Worm (Caenorhabditis elegans) whole organism, late embryonic: Measurements from ENCODE around the gene ogr-2.

Experiments
- F13H6.1 ChIP-seq: sonication (generic microtip); optimal IDR thresholded peaks from 2 replicates; lab custom pipeline; 2016; ENCODE audit warnings: missing genetic modification characterization, missing compliant biosample characterization
- ceh-18 ChIP-seq: sonication (generic microtip); optimal IDR thresholded peaks from 2 replicates; lab custom pipeline; 2016; ENCODE audit warnings: missing genetic modification characterization, missing compliant biosample characterization
- ceh-34 ChIP-seq: sonication (generic microtip); optimal IDR thresholded peaks from 2 replicates; lab custom pipeline; 2016; ENCODE audit warnings: mild to moderate bottlenecking, missing genetic modification characterization, missing compliant biosample characterization
- ceh-45 ChIP-seq: fragments of 200-800 bp; sonication (Bioruptor generic); IDR thresholded peaks from 2 replicates; pipeline ENCODE4 v1.3.6; 2022; ENCODE audit warnings: missing genetic modification reagents, missing genetic modification characterization, missing compliant biosample characterization
- ceh-9 ChIP-seq: sonication (generic microtip); optimal IDR thresholded peaks from 2 replicates; lab custom pipeline; 2016; ENCODE audit warnings: mild to moderate bottlenecking, missing genetic modification characterization, inconsistent platforms, missing compliant biosample characterization
- lin-11 ChIP-seq: fragments of 200-800 bp; sonication (Bioruptor generic); optimal IDR thresholded peaks from 2 replicates; lab custom pipeline; 2018; ENCODE audit warnings: mild to moderate bottlenecking, missing genetic modification characterization, missing compliant biosample characterization
- pha-4 ChIP-seq: fragments of 150-350 bp; optimal IDR thresholded peaks from 2 replicates; lab custom pipeline; 2018; ENCODE audit warnings: missing biosample characterization, missing genetic modification reagents, missing genetic modification characterization
- pqm-1 ChIP-seq: sonication (generic microtip); optimal IDR thresholded peaks from 2 replicates; lab custom pipeline; 2016; ENCODE audit warnings: missing genetic modification characterization, missing compliant biosample characterization
- ref-2 ChIP-seq: sonication (generic microtip); optimal IDR thresholded peaks from 2 replicates; lab custom pipeline; 2016; ENCODE audit warnings: missing genetic modification characterization, missing compliant biosample characterization
- sox-2 ChIP-seq: fragments of 200-800 bp; sonication (Bioruptor generic); IDR thresholded peaks from 2 replicates; pipeline ENCODE4 v1.3.6; 2022; ENCODE audit warnings: missing genetic modification reagents, missing genetic modification characterization, missing compliant biosample characterization
- tbx-2 ChIP-seq: sonication (generic microtip); optimal IDR thresholded peaks from 2 replicates; lab custom pipeline; 2016; ENCODE audit warnings: missing genetic modification characterization, missing compliant biosample characterization

DNA sequence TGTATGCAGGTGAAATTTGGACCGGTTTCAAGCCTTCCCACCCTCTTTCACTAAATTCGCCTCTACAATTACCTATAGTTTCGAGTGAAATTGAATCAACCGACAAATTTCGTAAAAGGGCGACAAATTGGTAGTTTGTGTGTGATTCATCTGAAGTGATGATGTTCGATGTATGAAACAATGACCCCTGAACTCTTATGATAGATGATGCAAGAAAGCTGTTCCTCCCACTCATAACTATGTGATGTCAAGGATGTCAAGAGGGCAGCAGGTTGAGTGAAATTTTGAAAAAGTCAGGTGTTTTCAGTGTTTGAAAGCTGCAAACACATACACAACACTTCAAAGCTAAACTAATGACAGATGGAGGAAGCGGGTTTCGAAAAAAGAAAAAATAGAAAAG is 28.4 kb upstream of the ogr-2 start:
- TF ChIP-seq ceh-9 (tag; lab: Kevin White, UChicago) (no peak), ceh-18 (tag; lab: Kevin White, UChicago) (no peak), pha-4 (tag; lab: Kevin White, UChicago) (no peak), ceh-34 (tag; lab: Kevin White, UChicago) (no peak), tbx-2 (tag; lab: Kevin White, UChicago) (no peak), F13H6.1 (no peak), ceh-45 (GFP tag; lab: Robert Waterston, UW) (no peak), ref-2 (tag; lab: Kevin White, UChicago) (no peak), sox-2 (GFP tag; lab: Robert Waterston, UW) (no peak), pqm-1 (no peak), lin-11 (tag; lab: Kevin White, UChicago) (no peak)
